Worm (Caenorhabditis elegans) whole organism, L1 larva: ENCODE measurements around the gene F11E6.8.

ENCODE experiments used
- C34B4.2 ChIP-seq: sonication (generic microtip); optimal IDR thresholded peaks from 2 replicates; lab custom pipeline; 2017; ENCODE audit warnings: mild to moderate bottlenecking, missing genetic modification characterization, missing compliant biosample characterization
- alr-1 ChIP-seq: fragments of 200-800 bp; sonication (Bioruptor generic); optimal IDR thresholded peaks from 2 replicates; lab custom pipeline; 2018; ENCODE audit warnings: borderline replicate concordance, mild to moderate bottlenecking, missing genetic modification characterization, missing compliant biosample characterization
- aly-2 ChIP-seq: fragments of 150-350 bp; optimal IDR thresholded peaks from 2 replicates; lab custom pipeline; 2014; ENCODE audit warnings: missing biosample characterization, missing genetic modification characterization
- blmp-1 ChIP-seq: fragments of 150-350 bp; optimal IDR thresholded peaks from 2 replicates; lab custom pipeline; 2014; ENCODE audit warnings: missing biosample characterization, missing genetic modification characterization
- ceh-82 ChIP-seq, 3 experiments: fragments of 150-350 bp in 1 of 3; sonication (generic microtip) in 2 of 3; optimal IDR thresholded peaks; 2 replicates each; lab custom pipeline; 2014 to 2017; ENCODE audit warnings: missing biosample characterization in 3 of 3, missing genetic modification characterization in 3 of 3
- dpl-1 ChIP-seq, 3 experiments: fragments of 150-350 bp in 2 of 3; sonication (generic microtip) in 1 of 3; optimal IDR thresholded peaks; 2 replicates each; lab custom pipeline; 2014 to 2017; ENCODE audit warnings: missing biosample characterization in 3 of 3, missing genetic modification characterization in 3 of 3, missing genetic modification reagents in 3 of 3
- efl-1 ChIP-seq, 4 experiments: fragments of 150-350 bp; optimal IDR thresholded peaks in 3 of 4; peaks in 1 of 4; 1 replicate in 1 of 4; 2 replicates in 3 of 4; lab custom pipeline; 2014; ENCODE audit warnings: missing biosample characterization in 2 of 4, missing genetic modification characterization in 2 of 4, missing genetic modification reagents in 2 of 4
- egl-27 ChIP-seq, 2 experiments: fragments of 150-350 bp in 1 of 2; sonication (generic microtip); optimal IDR thresholded peaks; 3 replicates each; lab custom pipeline; 2017 to 2018; ENCODE audit warnings: missing biosample characterization in 2 of 2, missing genetic modification characterization in 2 of 2, missing genetic modification reagents in 2 of 2
- elt-2 ChIP-seq: sonication (generic microtip); optimal IDR thresholded peaks from 2 replicates; lab custom pipeline; 2016; ENCODE audit warnings: missing genetic modification characterization, mild to moderate bottlenecking, inconsistent platforms, missing compliant biosample characterization, missing genetic modification reagents
- ets-5 ChIP-seq: fragments of 200-800 bp; sonication (Bioruptor generic); IDR thresholded peaks from 2 replicates; pipeline ENCODE4 v1.3.6; 2022; ENCODE audit warnings: missing genetic modification characterization, missing compliant biosample characterization
- fkh-10 ChIP-seq: sonication (generic microtip); optimal IDR thresholded peaks from 2 replicates; lab custom pipeline; 2017; ENCODE audit warnings: missing biosample characterization, missing genetic modification reagents, missing genetic modification characterization
- fkh-4 ChIP-seq: sonication (generic microtip); optimal IDR thresholded peaks from 2 replicates; lab custom pipeline; 2016; ENCODE audit warnings: missing compliant biosample characterization, missing genetic modification characterization, borderline replicate concordance
- fkh-8 ChIP-seq: sonication (generic microtip); optimal IDR thresholded peaks from 2 replicates; lab custom pipeline; 2016; ENCODE audit warnings: mild to moderate bottlenecking, missing genetic modification characterization, missing compliant biosample characterization
- grh-1 ChIP-seq: fragments of 200-800 bp; sonication (Bioruptor generic); IDR thresholded peaks from 2 replicates; pipeline ENCODE4 v1.3.6; 2022; ENCODE audit warnings: missing genetic modification reagents, missing genetic modification characterization, missing compliant biosample characterization
- hlh-4 ChIP-seq: sonication (generic microtip); optimal IDR thresholded peaks from 2 replicates; lab custom pipeline; 2016; ENCODE audit warnings: mild to moderate bottlenecking, missing genetic modification characterization, missing compliant biosample characterization
- hpl-2 ChIP-seq: fragments of 150-350 bp; optimal IDR thresholded peaks from 2 replicates; lab custom pipeline; 2014; ENCODE audit warnings: missing biosample characterization, missing genetic modification reagents, missing genetic modification characterization
- irx-1 ChIP-seq: sonication (generic microtip); optimal IDR thresholded peaks from 2 replicates; lab custom pipeline; 2016; ENCODE audit warnings: missing genetic modification characterization, missing compliant biosample characterization
- isw-1 ChIP-seq: fragments of 200-800 bp; sonication (Bioruptor generic); IDR thresholded peaks from 2 replicates; pipeline ENCODE4 v1.3.6; 2022; ENCODE audit warnings: missing genetic modification characterization, missing compliant biosample characterization
- lin-13 ChIP-seq: fragments of 150-350 bp; optimal IDR thresholded peaks from 2 replicates; lab custom pipeline; 2014; ENCODE audit warnings: missing biosample characterization, missing genetic modification reagents, missing genetic modification characterization
- lin-14 ChIP-seq: fragments of 200-800 bp; sonication (Bioruptor generic); optimal IDR thresholded peaks from 2 replicates; lab custom pipeline; 2018; ENCODE audit warnings: mild to moderate bottlenecking, missing genetic modification characterization, moderate library complexity, missing compliant biosample characterization
- lin-15B ChIP-seq: fragments of 150-350 bp; sonication (generic microtip); optimal IDR thresholded peaks from 3 replicates; lab custom pipeline; 2014; ENCODE audit warnings: missing biosample characterization, missing genetic modification characterization
- lin-39 ChIP-seq: fragments of 150-350 bp; optimal IDR thresholded peaks from 2 replicates; lab custom pipeline; 2014; ENCODE audit warnings: missing biosample characterization, missing genetic modification reagents, missing genetic modification characterization
- lsy-2 ChIP-seq, 2 experiments: fragments of 150-350 bp; optimal IDR thresholded peaks; 2 replicates each; lab custom pipeline; 2014; ENCODE audit warnings: missing biosample characterization in 2 of 2, missing genetic modification characterization in 2 of 2
- mab-9 ChIP-seq: fragments of 200-800 bp; sonication (Bioruptor generic); IDR thresholded peaks from 2 replicates; pipeline ENCODE4 v1.3.6; 2022; ENCODE audit warnings: missing genetic modification reagents, missing genetic modification characterization, missing compliant biosample characterization
- mdl-1 ChIP-seq, 2 experiments: fragments of 150-350 bp; optimal IDR thresholded peaks; 2 replicates each; lab custom pipeline; 2014 to 2017; ENCODE audit warnings: missing biosample characterization in 2 of 2, missing genetic modification characterization in 2 of 2, inconsistent platforms in 1 of 2
- mep-1 ChIP-seq: fragments of 150-350 bp; optimal IDR thresholded peaks from 2 replicates; lab custom pipeline; 2014; ENCODE audit warnings: missing biosample characterization, missing genetic modification characterization
- nhr-12 ChIP-seq: sonication (generic microtip); optimal IDR thresholded peaks from 2 replicates; lab custom pipeline; 2017; ENCODE audit warnings: missing biosample characterization, missing genetic modification characterization
- nhr-19 ChIP-seq: fragments of 200-800 bp; sonication (Bioruptor generic); conservative IDR thresholded peaks from 2 replicates; pipeline ENCODE4 v1.3.6; 2022; ENCODE audit warnings: missing genetic modification characterization, missing compliant biosample characterization
- nhr-20 ChIP-seq: sonication (generic microtip); optimal IDR thresholded peaks from 2 replicates; lab custom pipeline; 2016; ENCODE audit warnings: mild to moderate bottlenecking, missing genetic modification characterization, missing compliant biosample characterization
- nhr-237 ChIP-seq: fragments of 150-350 bp; optimal IDR thresholded peaks from 2 replicates; lab custom pipeline; 2014; ENCODE audit warnings: missing biosample characterization, missing genetic modification characterization
- nhr-28 ChIP-seq: fragments of 150-350 bp; optimal IDR thresholded peaks from 2 replicates; lab custom pipeline; 2014; ENCODE audit warnings: missing biosample characterization, missing genetic modification characterization
- nhr-71 ChIP-seq: sonication (generic microtip); optimal IDR thresholded peaks from 2 replicates; lab custom pipeline; 2016; ENCODE audit warnings: mild to moderate bottlenecking, missing genetic modification characterization, moderate library complexity, missing compliant biosample characterization
- nhr-77 ChIP-seq: fragments of 150-350 bp; optimal IDR thresholded peaks from 2 replicates; lab custom pipeline; 2014; ENCODE audit warnings: missing biosample characterization, missing genetic modification characterization
- nhr-84 ChIP-seq: sonication (generic microtip); optimal IDR thresholded peaks from 2 replicates; lab custom pipeline; 2017; ENCODE audit warnings: missing biosample characterization, missing genetic modification characterization
- nhr-85 ChIP-seq: sonication (generic microtip); peaks from one replicate; lab custom pipeline; 2016; ENCODE audit warnings: missing genetic modification characterization, inconsistent platforms, missing compliant biosample characterization
- nhr-90 ChIP-seq: sonication (generic microtip); optimal IDR thresholded peaks from 2 replicates; lab custom pipeline; 2016; ENCODE audit warnings: mild to moderate bottlenecking, missing genetic modification characterization, missing compliant biosample characterization; ENCODE audit not compliant: poor library complexity
- pag-3 ChIP-seq: sonication (generic microtip); optimal IDR thresholded peaks from 2 replicates; lab custom pipeline; 2017; ENCODE audit warnings: missing genetic modification characterization, mild to moderate bottlenecking, missing compliant biosample characterization, antibody characterized with exemption, borderline replicate concordance; ENCODE audit not compliant: insufficient read depth
- snpc-4 ChIP-seq: fragments of 150-350 bp; optimal IDR thresholded peaks from 2 replicates; lab custom pipeline; 2014; ENCODE audit warnings: missing biosample characterization, missing genetic modification characterization
- snu-23 ChIP-seq: sonication (generic microtip); optimal IDR thresholded peaks from 2 replicates; lab custom pipeline; 2016; ENCODE audit warnings: missing genetic modification characterization, missing compliant biosample characterization
- sptf-1 ChIP-seq: fragments of 150-350 bp; optimal IDR thresholded peaks from 2 replicates; lab custom pipeline; 2014; ENCODE audit warnings: missing biosample characterization, missing genetic modification characterization
- tbx-2 ChIP-seq: sonication (generic microtip); optimal IDR thresholded peaks from 2 replicates; lab custom pipeline; 2016; ENCODE audit warnings: missing genetic modification characterization, missing compliant biosample characterization
- tlp-1 ChIP-seq: fragments of 150-350 bp; optimal IDR thresholded peaks from 2 replicates; lab custom pipeline; 2014; ENCODE audit warnings: missing biosample characterization, missing genetic modification characterization
- unc-86 ChIP-seq: sonication (generic microtip); optimal IDR thresholded peaks from 2 replicates; lab custom pipeline; 2016; ENCODE audit warnings: missing genetic modification characterization, missing compliant biosample characterization
- xbp-1 ChIP-seq: sonication (generic microtip); optimal IDR thresholded peaks from 2 replicates; lab custom pipeline; 2016; ENCODE audit warnings: missing genetic modification characterization, missing compliant biosample characterization
- zag-1 ChIP-seq: fragments of 150-350 bp; optimal IDR thresholded peaks from 2 replicates; lab custom pipeline; 2014; ENCODE audit warnings: missing biosample characterization, missing genetic modification characterization
- ztf-11 ChIP-seq, 2 experiments: sonication (generic microtip); optimal IDR thresholded peaks; 2 replicates each; lab custom pipeline; 2016 to 2017; ENCODE audit warnings: missing genetic modification characterization in 2 of 2, missing biosample characterization in 1 of 2, missing compliant biosample characterization in 1 of 2
- ztf-4 ChIP-seq: fragments of 150-350 bp; optimal IDR thresholded peaks from 2 replicates; lab custom pipeline; 2014; ENCODE audit warnings: missing biosample characterization, missing genetic modification characterization

Gene F11E6.8

DNA sequence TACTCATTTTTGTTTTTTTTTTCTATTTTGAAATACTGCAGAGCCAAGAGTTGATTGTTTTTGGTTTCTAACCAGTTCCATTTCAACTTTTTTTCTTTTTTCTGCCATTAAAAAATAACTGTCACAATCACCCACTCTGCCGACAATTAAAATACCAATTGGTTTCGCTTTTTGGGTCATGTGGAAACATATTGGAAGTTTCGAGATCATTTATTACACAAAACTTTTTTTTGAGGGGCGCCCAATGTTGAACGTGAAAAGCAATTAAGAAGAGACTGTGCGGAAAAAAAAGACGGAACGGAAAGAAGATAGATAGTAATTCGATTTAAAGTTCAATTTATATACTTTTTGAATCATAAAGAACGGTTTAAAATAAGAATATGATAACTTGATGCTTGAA lies 23.7 kb upstream of the F11E6.8 start:
- TF ChIP-seq nhr-85 (tag; lab: Kevin White, UChicago) (peak; percentile 69), zag-1 (tag; lab: Kevin White, UChicago) (no peak), ztf-4 (tag; lab: Kevin White, UChicago) (no peak), blmp-1 (tag; lab: Kevin White, UChicago) (peak; percentile 58), egl-27 (tag; optimal IDR thresholded peaks at IDR 0.05; lab: Kevin White, UChicago) (no peak), hpl-2 (GFP tag; lab: Kevin White, UChicago) (no peak)

DNA sequence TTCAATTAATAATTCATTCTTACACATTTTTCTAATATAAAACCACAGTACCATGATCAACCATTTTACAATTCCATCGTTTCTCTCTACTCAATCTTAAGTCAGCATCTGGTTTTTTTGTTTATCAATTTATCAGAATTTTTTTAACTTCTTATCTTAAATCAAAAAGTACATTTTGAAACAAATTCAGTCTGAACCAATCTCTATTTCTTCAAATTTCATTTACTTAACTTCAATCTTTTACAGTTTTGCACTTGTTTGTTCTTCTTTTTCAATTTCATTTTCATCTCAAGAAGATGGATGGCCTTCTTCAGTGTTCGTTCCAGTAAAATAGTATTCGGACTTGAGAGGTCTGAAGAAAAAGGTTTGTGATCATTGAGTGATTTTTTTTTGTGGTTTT lies 22.7 kb upstream of the F11E6.8 start, which contains the start of gene gba-3:
gba-3 (plus strand) TSS at position 301 of the 400 bp plus-strand sequence.
- no peak for TF ChIP-seq unc-86 (tag; lab: Kevin White, UChicago)
- no peak for TF ChIP-seq mep-1 (tag; lab: Kevin White, UChicago)
- TF ChIP-seq tlp-1 (tag; lab: Kevin White, UChicago): no peak
- TF ChIP-seq aly-2 (tag; lab: Kevin White, UChicago): no peak
- TF ChIP-seq nhr-84 (tag; lab: Kevin White, UChicago): no peak
- TF ChIP-seq nhr-19 (GFP tag; lab: Robert Waterston, UW): no peak
- TF ChIP-seq nhr-28: no peak
- peak; percentile 9 for TF ChIP-seq blmp-1 (tag; lab: Kevin White, UChicago)
- peak; percentile 38 for TF ChIP-seq lin-14 (GFP tag; lab: Kevin White, UChicago)
- TF ChIP-seq nhr-85 (tag; lab: Kevin White, UChicago): peak; percentile 81
- no peak for TF ChIP-seq lin-39 (tag; lab: Kevin White, UChicago)
- TF ChIP-seq pag-3 (tag; lab: Kevin White, UChicago): no peak
- TF ChIP-seq irx-1 (tag; lab: Kevin White, UChicago): no peak
- TF ChIP-seq sptf-1: no peak
- no peak for TF ChIP-seq nhr-77 (tag; lab: Kevin White, UChicago)

DNA sequence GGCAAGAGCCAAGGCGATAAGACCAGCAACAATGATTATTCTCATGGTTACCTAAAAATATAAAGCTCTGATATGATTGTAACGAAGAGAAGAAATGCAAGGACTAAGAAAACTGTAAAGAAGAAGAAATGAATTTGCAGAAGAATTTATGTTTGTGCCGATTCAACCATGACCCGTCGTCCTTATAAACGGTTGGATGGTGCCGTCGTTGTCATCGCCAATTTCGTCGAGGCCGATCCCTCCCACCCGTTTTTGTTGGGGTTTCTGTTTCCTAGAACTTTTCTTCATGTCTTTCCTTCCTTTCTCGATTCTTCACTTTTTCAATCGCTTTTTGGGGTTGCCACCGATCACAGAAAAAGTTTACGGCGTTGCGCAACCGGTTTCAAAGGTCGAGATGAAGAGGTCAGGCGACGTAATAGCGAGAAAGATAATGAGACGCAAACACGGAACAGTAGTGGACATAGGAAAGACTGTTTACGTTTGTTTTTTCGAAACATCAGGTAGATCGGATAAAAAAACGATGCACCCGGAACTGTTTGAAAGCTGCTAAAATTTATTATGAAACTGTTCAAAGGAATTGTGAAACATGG lies 21.6 kb upstream of the F11E6.8 start, which contains the start of gene epic-1:
epic-1 (minus strand) TSS at position 51 of the 590 bp plus-strand sequence.
- TF ChIP-seq C34B4.2 (tag; lab: Kevin White, UChicago) (no peak), fkh-8 (tag; lab: Kevin White, UChicago) (no peak), efl-1 (optimal IDR thresholded peaks at IDR 0.05; lab: Kevin White, UChicago) (no peak), efl-1 (GFP tag; optimal IDR thresholded peaks at IDR 0.05 in 1 of 2; lab: Kevin White, UChicago) (peak in 1 of 2 experiments; percentile 38), nhr-71 (tag; lab: Kevin White, UChicago) (peak; percentile 22), nhr-20 (tag; lab: Kevin White, UChicago) (peak; percentile 27), tbx-2 (peak; percentile 13), xbp-1 (no peak), ztf-11 (tag; optimal IDR thresholded peaks at IDR 0.05; lab: Kevin White, UChicago) (no peak), snu-23 (GFP tag; lab: Kevin White, UChicago) (peak; percentile 57), unc-86 (tag; lab: Kevin White, UChicago) (no peak), hlh-4 (tag; lab: Kevin White, UChicago) (no peak), elt-2 (tag; lab: Kevin White, UChicago) (no peak), fkh-10 (GFP tag; lab: Kevin White, UChicago) (no peak), ets-5 (no peak), snpc-4 (tag; lab: Kevin White, UChicago) (no peak), lin-39 (tag; lab: Kevin White, UChicago) (no peak), mdl-1 (tag; optimal IDR thresholded peaks at IDR 0.05; lab: Kevin White, UChicago) (peak in 1 of 2 experiments; percentile 25), isw-1 (GFP tag; lab: Robert Waterston, UW) (no peak), dpl-1 (GFP tag; optimal IDR thresholded peaks at IDR 0.05; lab: Kevin White, UChicago) (peak in 1 of 3 experiments; percentile 11), nhr-90 (tag; lab: Kevin White, UChicago) (no peak), alr-1 (tag; lab: Kevin White, UChicago) (no peak), aly-2 (tag; lab: Kevin White, UChicago) (no peak), blmp-1 (tag; lab: Kevin White, UChicago) (peak; percentile 95), lsy-2 (tag; optimal IDR thresholded peaks at IDR 0.05; lab: Kevin White, UChicago) (peak in 1 of 2 experiments; percentile 11), nhr-237 (no peak), nhr-12 (tag; lab: Kevin White, UChicago) (no peak), ceh-82 (tag; optimal IDR thresholded peaks at IDR 0.05; lab: Kevin White, UChicago) (no peak), grh-1 (peak; percentile 80), mab-9 (GFP tag; lab: Robert Waterston, UW) (no peak), fkh-4 (tag; lab: Kevin White, UChicago) (no peak), nhr-85 (tag; lab: Kevin White, UChicago) (peak; percentile 93), ztf-4 (tag; lab: Kevin White, UChicago) (no peak), lin-15B (tag; lab: Kevin White, UChicago) (no peak), lin-13 (GFP tag; lab: Kevin White, UChicago) (no peak), nhr-84 (tag; lab: Kevin White, UChicago) (no peak)
